Worm (Caenorhabditis elegans) whole organism, late embryonic: ENCODE results near the gene F36H1.12.

ENCODE experiments used
- F13H6.1 ChIP-seq: sonication (generic microtip); optimal IDR thresholded peaks from 2 replicates; lab custom pipeline; 2016; ENCODE audit warnings: missing genetic modification characterization, missing compliant biosample characterization
- Y22D7AL.16 ChIP-seq: sonication (generic microtip); optimal IDR thresholded peaks from 2 replicates; lab custom pipeline; 2016; ENCODE audit warnings: missing genetic modification characterization, missing compliant biosample characterization
- ama-1 ChIP-seq: fragments of 150-350 bp; optimal IDR thresholded peaks from 2 replicates; lab custom pipeline; 2014
- nfya-1 ChIP-seq: sonication (generic microtip); optimal IDR thresholded peaks from 2 replicates; lab custom pipeline; 2017; ENCODE audit warnings: missing genetic modification characterization, mild to moderate bottlenecking, missing compliant biosample characterization, antibody characterized with exemption, moderate library complexity
- nhr-232 ChIP-seq: sonication (generic microtip); optimal IDR thresholded peaks from 2 replicates; lab custom pipeline; 2016; ENCODE audit warnings: missing genetic modification characterization, missing compliant biosample characterization
- odd-2 ChIP-seq: sonication (generic microtip); optimal IDR thresholded peaks from 2 replicates; lab custom pipeline; 2017; ENCODE audit warnings: antibody characterized with exemption, mild to moderate bottlenecking, missing genetic modification characterization, missing compliant biosample characterization
- pros-1 ChIP-seq: fragments of 150-350 bp; optimal IDR thresholded peaks from 2 replicates; lab custom pipeline; 2014; ENCODE audit warnings: missing biosample characterization, missing genetic modification reagents, missing genetic modification characterization
- sox-4 ChIP-seq: sonication (generic microtip); optimal IDR thresholded peaks from 2 replicates; lab custom pipeline; 2017; ENCODE audit warnings: mild to moderate bottlenecking, missing genetic modification characterization, inconsistent platforms, missing compliant biosample characterization
- unc-3 ChIP-seq, 2 experiments: fragments of 200-800 bp in 1 of 2; sonication (Bioruptor generic) in 1 of 2; sonication (generic microtip) in 1 of 2; conservative IDR thresholded peaks in 1 of 2; optimal IDR thresholded peaks in 1 of 2; 2 replicates each; pipeline versions ENCODE4 v1.3.6 to Lab custom; 2016 to 2022; ENCODE audit warnings: missing compliant biosample characterization in 2 of 2, missing genetic modification characterization in 2 of 2, missing genetic modification reagents in 1 of 2

- TF ChIP-seq nfya-1 (tag; lab: Kevin White, UChicago): no peak
- TF ChIP-seq ama-1 (lab: Kevin White, UChicago): no peak
- no peak for TF ChIP-seq odd-2 (tag; lab: Kevin White, UChicago)
- no peak for TF ChIP-seq sox-4 (tag; lab: Kevin White, UChicago)
- no peak for TF ChIP-seq F13H6.1 (tag; lab: Kevin White, UChicago)
- no peak for TF ChIP-seq Y22D7AL.16 (tag; lab: Kevin White, UChicago)
- no peak for TF ChIP-seq nhr-232
- no peak for TF ChIP-seq unc-3 (GFP tag; conservative IDR thresholded peaks at IDR 0.05; lab: Robert Waterston, UW)
- no peak for TF ChIP-seq unc-3 (tag; optimal IDR thresholded peaks at IDR 0.05; lab: Kevin White, UChicago)
- no peak for TF ChIP-seq pros-1 (tag; lab: Kevin White, UChicago)
These were observed 9.6 kb upstream of the F36H1.12 start for ce11 chrIV:11062984-11063613.
